Worm (Caenorhabditis elegans): Measurements from ENCODE around the gene tni-3.

Gene tni-3

DNA sequence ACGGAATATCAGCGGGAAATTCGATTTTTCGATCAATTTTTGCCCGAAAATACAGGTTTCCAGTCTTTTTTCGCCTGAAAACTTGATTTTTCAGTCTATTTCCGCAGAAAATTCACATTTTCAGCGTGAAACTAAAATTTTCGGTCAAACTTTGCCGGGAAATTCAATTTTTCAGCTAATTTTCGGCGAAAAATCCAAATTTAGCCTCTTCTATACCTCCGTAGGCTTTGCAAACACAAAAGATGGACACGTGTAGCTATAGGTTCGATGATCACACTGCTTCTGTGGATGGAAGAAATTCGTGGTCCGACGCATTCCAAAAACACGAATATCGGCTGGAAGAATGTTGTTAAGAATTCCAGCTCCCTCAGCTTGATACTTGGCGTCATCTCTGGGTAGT, 40.8 kb downstream of the tni-3 start:
- no peak for TF ChIP-seq elt-4 (tag; optimal IDR thresholded peaks at IDR 0.05)
- TF ChIP-seq ceh-34 (tag; optimal IDR thresholded peaks at IDR 0.05): no peak
- no peak for TF ChIP-seq ref-2 (tag; optimal IDR thresholded peaks at IDR 0.05)
- TF ChIP-seq ceh-45 (GFP tag; IDR thresholded peaks at IDR 0.05): no peak
- TF ChIP-seq unc-3 (GFP tag; conservative IDR thresholded peaks at IDR 0.05): no peak
- no peak for TF ChIP-seq unc-3 (tag; optimal IDR thresholded peaks at IDR 0.05)
- no peak for TF ChIP-seq T23F11.4 (GFP tag; optimal IDR thresholded peaks at IDR 0.05)
- TF ChIP-seq hlh-8 (tag; optimal IDR thresholded peaks at IDR 0.05): no peak
- no peak for TF ChIP-seq ceh-24 (tag; optimal IDR thresholded peaks at IDR 0.05)
- TF ChIP-seq ets-4 (tag; optimal IDR thresholded peaks at IDR 0.05): no peak
- TF ChIP-seq unc-42 (tag; optimal IDR thresholded peaks at IDR 0.05): no peak
- TF ChIP-seq gmeb-2 (tag; optimal IDR thresholded peaks at IDR 0.05): no peak
- no peak for TF ChIP-seq npax-4 (tag; optimal IDR thresholded peaks at IDR 0.05)
- TF ChIP-seq ceh-14 (tag; optimal IDR thresholded peaks at IDR 0.05): no peak
- TF ChIP-seq ceh-2 (tag; optimal IDR thresholded peaks at IDR 0.05): no peak
- no peak for TF ChIP-seq ztf-16 (tag; optimal IDR thresholded peaks at IDR 0.05)
- no peak for TF ChIP-seq ama-1 (optimal IDR thresholded peaks at IDR 0.05)
- TF ChIP-seq tbx-7 (tag; optimal IDR thresholded peaks at IDR 0.05): no peak
- TF ChIP-seq hlh-13 (GFP tag; optimal IDR thresholded peaks at IDR 0.05): no peak
- no peak for TF ChIP-seq eyg-1 (tag; optimal IDR thresholded peaks at IDR 0.05)

DNA sequence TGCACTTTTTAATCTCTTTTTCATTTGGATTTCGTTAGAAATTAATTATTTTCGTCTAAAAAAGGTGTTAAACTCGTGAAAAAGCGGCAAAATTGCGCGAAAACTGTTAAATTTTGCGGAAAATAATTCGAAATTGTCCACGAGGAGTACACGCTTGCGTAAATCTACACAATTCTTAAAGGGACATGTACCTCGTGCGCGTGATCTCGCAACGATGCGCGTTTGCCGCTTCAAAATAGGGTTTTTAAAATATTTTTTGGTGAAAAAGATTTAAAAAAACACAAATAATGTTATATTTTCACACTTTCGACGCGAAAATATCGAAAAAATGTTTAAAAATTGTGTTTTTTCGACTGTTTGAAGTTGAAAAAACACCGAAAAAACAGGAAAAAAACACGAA, 41.6 kb downstream of the tni-3 start:
- no peak for TF ChIP-seq ztf-16 (tag; optimal IDR thresholded peaks at IDR 0.05)
- no peak for TF ChIP-seq fkh-10 (GFP tag; optimal IDR thresholded peaks at IDR 0.05)
- no peak for TF ChIP-seq tbx-7 (tag; optimal IDR thresholded peaks at IDR 0.05)
- TF ChIP-seq ceh-22 (tag; optimal IDR thresholded peaks at IDR 0.05): no peak
- TF ChIP-seq fkh-6 (tag; optimal IDR thresholded peaks at IDR 0.05): no peak
- TF ChIP-seq hlh-13 (GFP tag; optimal IDR thresholded peaks at IDR 0.05): no peak
- no peak for TF ChIP-seq hlh-30 (tag; optimal IDR thresholded peaks at IDR 0.05; ENCODE audit: insufficient read depth)
- no peak for TF ChIP-seq che-1 (tag; optimal IDR thresholded peaks at IDR 0.05)
- TF ChIP-seq ceh-24 (tag; optimal IDR thresholded peaks at IDR 0.05): no peak
- no peak for TF ChIP-seq K09A11.1 (tag; optimal IDR thresholded peaks at IDR 0.05; ENCODE audit: insufficient read depth)

DNA sequence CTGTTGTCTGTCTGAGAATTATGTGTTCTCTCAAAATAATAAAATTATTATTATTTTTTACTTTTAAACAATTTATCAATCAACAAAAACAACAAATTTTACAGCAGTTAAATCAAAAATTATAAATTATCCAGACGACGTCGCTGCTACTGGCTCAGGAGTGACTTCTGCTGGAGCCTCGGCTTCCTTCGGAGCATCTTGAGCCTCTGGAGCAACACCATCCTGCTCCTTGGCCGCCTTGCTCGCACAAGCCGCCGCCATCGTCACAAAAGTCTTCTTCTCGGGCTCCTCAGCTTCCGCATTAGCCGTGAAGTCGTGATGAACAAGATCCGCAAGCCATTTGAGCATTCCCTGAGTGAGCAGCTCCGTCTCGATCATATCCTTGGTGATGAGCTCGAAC, 42.2 kb downstream of the tni-3 start:
- TF ChIP-seq ets-4 (tag; optimal IDR thresholded peaks at IDR 0.05) (no peak), ceh-9 (tag; optimal IDR thresholded peaks at IDR 0.05) (no peak), hlh-8 (tag; optimal IDR thresholded peaks at IDR 0.05) (no peak), sox-4 (tag; optimal IDR thresholded peaks at IDR 0.05) (no peak), che-1 (tag; optimal IDR thresholded peaks at IDR 0.05) (no peak), zip-5 (tag; optimal IDR thresholded peaks at IDR 0.05) (no peak), elt-2 (tag; optimal IDR thresholded peaks at IDR 0.05) (no peak), dmd-4 (tag; optimal IDR thresholded peaks at IDR 0.05; ENCODE audit: borderline replicate concordance) (no peak), tbx-7 (tag; optimal IDR thresholded peaks at IDR 0.05) (no peak), pha-4 (tag; optimal IDR thresholded peaks at IDR 0.05) (no peak), fkh-6 (tag; optimal IDR thresholded peaks at IDR 0.05) (no peak), K09A11.1 (tag; optimal IDR thresholded peaks at IDR 0.05; ENCODE audit: insufficient read depth) (no peak), odd-2 (tag; optimal IDR thresholded peaks at IDR 0.05) (no peak), ceh-24 (tag; optimal IDR thresholded peaks at IDR 0.05) (no peak)

DNA sequence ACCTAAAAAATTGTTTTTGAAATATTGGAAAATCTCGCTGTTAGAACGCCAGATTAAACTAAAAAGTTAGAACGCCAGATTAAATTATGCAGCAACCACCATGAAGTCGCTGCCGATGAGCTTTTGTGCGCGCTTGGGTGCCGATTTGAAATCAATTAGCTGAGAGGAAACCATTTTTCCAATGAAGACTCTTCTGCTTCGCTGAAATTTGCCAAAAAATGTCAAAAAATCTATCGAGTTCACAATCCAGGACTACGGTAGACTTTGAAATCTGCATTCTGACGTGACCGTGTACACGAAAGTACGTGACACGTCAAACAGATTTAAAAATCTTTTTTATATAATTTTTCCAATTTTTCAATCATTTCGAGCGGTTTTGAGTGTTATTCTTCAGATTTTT, 46.0 kb downstream of the tni-3 start, which contains the start of gene immt-2:
immt-2 (plus strand) TSS at position 301 of the 400 bp plus-strand sequence.
- TF ChIP-seq che-1 (tag; optimal IDR thresholded peaks at IDR 0.05) (no peak), ama-1 (optimal IDR thresholded peaks at IDR 0.05) (no peak), hlh-13 (GFP tag; optimal IDR thresholded peaks at IDR 0.05) (no peak), T23F11.4 (GFP tag; optimal IDR thresholded peaks at IDR 0.05) (no peak), eyg-1 (tag; optimal IDR thresholded peaks at IDR 0.05) (no peak), odd-2 (tag; optimal IDR thresholded peaks at IDR 0.05) (no peak), pros-1 (tag; optimal IDR thresholded peaks at IDR 0.05) (no peak), nhr-232 (tag; optimal IDR thresholded peaks at IDR 0.05) (no peak), hlh-6 (tag; optimal IDR thresholded peaks at IDR 0.05) (no peak), ceh-2 (tag; optimal IDR thresholded peaks at IDR 0.05) (no peak), fax-1 (tag; optimal IDR thresholded peaks at IDR 0.05) (no peak), ceh-14 (tag; optimal IDR thresholded peaks at IDR 0.05) (no peak), ceh-34 (tag; optimal IDR thresholded peaks at IDR 0.05) (no peak), ceh-22 (tag; optimal IDR thresholded peaks at IDR 0.05) (no peak), unc-3 (GFP tag; conservative IDR thresholded peaks at IDR 0.05) (no peak), unc-3 (tag; optimal IDR thresholded peaks at IDR 0.05) (no peak)
